Fruit fly (Drosophila melanogaster) whole organism, adult: ENCODE measurements around the gene Lsp1gamma.

ENCODE experiments used
- CG14711 ChIP-seq: fragments of 200-800 bp; sonication (Bioruptor generic); optimal IDR thresholded peaks from 2 replicates; lab custom pipeline; 2018; ENCODE audit warnings: missing biosample characterization, mild to moderate bottlenecking, missing genetic modification characterization, moderate library complexity
- CG1620 ChIP-seq: fragments of 200-800 bp; sonication (Bioruptor generic); optimal IDR thresholded peaks from 2 replicates; lab custom pipeline; 2016; ENCODE audit warnings: missing biosample characterization, missing genetic modification characterization
- CG7045 ChIP-seq: fragments of 200-800 bp; sonication (Bioruptor generic); optimal IDR thresholded peaks from 2 replicates; lab custom pipeline; 2017; ENCODE audit warnings: missing biosample characterization, mild to moderate bottlenecking, missing genetic modification characterization
- Hr96 ChIP-seq: fragments of 200-800 bp; sonication (Bioruptor generic); optimal IDR thresholded peaks from 2 replicates; lab custom pipeline; 2016; ENCODE audit warnings: missing biosample characterization, missing genetic modification characterization
- Mnt ChIP-seq: fragments of 200-800 bp; sonication (Bioruptor generic); optimal IDR thresholded peaks from 2 replicates; lab custom pipeline; 2016; ENCODE audit warnings: missing biosample characterization, mild to moderate bottlenecking, missing genetic modification characterization
- bab1 ChIP-seq: fragments of 200-800 bp; sonication (Bioruptor generic); optimal IDR thresholded peaks from 3 replicates; lab custom pipeline; 2019; ENCODE audit warnings: missing biosample characterization, mild to moderate bottlenecking, missing genetic modification characterization, moderate library complexity
- cic ChIP-seq: fragments of 200-800 bp; sonication (Bioruptor generic); optimal IDR thresholded peaks from 2 replicates; lab custom pipeline; 2017; ENCODE audit warnings: missing biosample characterization, mild to moderate bottlenecking, missing genetic modification characterization, moderate library complexity
- cnc ChIP-seq, 2 experiments: fragments of >200 bp; optimal IDR thresholded peaks; 2 replicates each; lab custom pipeline; 2017
- ovo ChIP-seq: fragments of 200-800 bp; sonication (Bioruptor generic); optimal IDR thresholded peaks from 2 replicates; lab custom pipeline; 2016; ENCODE audit warnings: missing biosample characterization, missing genetic modification characterization
- pad ChIP-seq: fragments of 200-800 bp; sonication (Bioruptor generic); optimal IDR thresholded peaks from 3 replicates; lab custom pipeline; 2017; ENCODE audit warnings: missing biosample characterization, missing genetic modification characterization, mild to moderate bottlenecking, moderate library complexity, missing genetic modification reagents
- tj ChIP-seq: fragments of 200-800 bp; sonication (Bioruptor generic); optimal IDR thresholded peaks from 3 replicates; lab custom pipeline; 2017; ENCODE audit warnings: missing biosample characterization, mild to moderate bottlenecking, missing genetic modification characterization, moderate library complexity

- no peak for TF ChIP-seq CG1620
- TF ChIP-seq ovo (GFP tag; lab: Kevin White, UChicago) = no peak
- TF ChIP-seq tj = no peak
- no peak for TF ChIP-seq cnc (optimal IDR thresholded peaks at IDR 0.05; lab: Kevin White, UChicago)
- no peak for TF ChIP-seq CG14711 (tag; lab: Kevin White, UChicago)
- no peak for TF ChIP-seq pad (GFP tag; lab: Kevin White, UChicago)
- TF ChIP-seq Mnt (GFP tag; lab: Kevin White, UChicago) = no peak
- no peak for TF ChIP-seq Hr96
- TF ChIP-seq CG7045 (GFP tag; lab: Kevin White, UChicago) = no peak
- no peak for TF ChIP-seq cic (GFP tag; lab: Kevin White, UChicago)
- no peak for TF ChIP-seq bab1
These were observed 5.0 kb downstream of the Lsp1gamma start for dm6 chr3L:71247-71646.
